Worm (Caenorhabditis elegans) whole organism, L2 larva: ENCODE data around the gene unc-61.

ENCODE experiments used
- aly-2 ChIP-seq: fragments of 150-350 bp; optimal IDR thresholded peaks from 2 replicates; lab custom pipeline; 2014; ENCODE audit warnings: missing biosample characterization, missing genetic modification characterization
- lin-11 ChIP-seq: fragments of 150-350 bp; sonication (generic microtip); optimal IDR thresholded peaks from 2 replicates; lab custom pipeline; 2014; ENCODE audit warnings: missing biosample characterization, missing genetic modification characterization, inconsistent platforms, mixed read lengths
- lin-13 ChIP-seq: fragments of 150-350 bp; optimal IDR thresholded peaks from 2 replicates; lab custom pipeline; 2014; ENCODE audit warnings: missing biosample characterization, missing genetic modification reagents, missing genetic modification characterization
- mdl-1 ChIP-seq, 2 experiments: fragments of 150-350 bp in 1 of 2; sonication (generic microtip) in 1 of 2; optimal IDR thresholded peaks; 2 replicates each; lab custom pipeline; 2017; ENCODE audit warnings: missing biosample characterization in 2 of 2, missing genetic modification characterization in 2 of 2
- nhr-129 ChIP-seq: fragments of 150-350 bp; optimal IDR thresholded peaks from 2 replicates; lab custom pipeline; 2014; ENCODE audit warnings: missing biosample characterization, missing genetic modification characterization
- snpc-4 ChIP-seq: fragments of 150-350 bp; optimal IDR thresholded peaks from 2 replicates; lab custom pipeline; 2014; ENCODE audit warnings: missing biosample characterization, missing genetic modification characterization

ce11 chrV:14736851-14737250 lies 2.8 kb upstream of the unc-61 start, which contains the start of gene Y50E8A.5:
- TF ChIP-seq mdl-1 (tag; optimal IDR thresholded peaks at IDR 0.05; lab: Kevin White, UChicago) (no peak), lin-11 (tag; lab: Kevin White, UChicago) (no peak), snpc-4 (no peak), nhr-129 (tag; lab: Kevin White, UChicago) (no peak), aly-2 (tag; lab: Kevin White, UChicago) (no peak), lin-13 (no peak)
